Fruit fly (Drosophila melanogaster): ENCODE data around the gene Grp170.

The Grp170 gene

DNA sequence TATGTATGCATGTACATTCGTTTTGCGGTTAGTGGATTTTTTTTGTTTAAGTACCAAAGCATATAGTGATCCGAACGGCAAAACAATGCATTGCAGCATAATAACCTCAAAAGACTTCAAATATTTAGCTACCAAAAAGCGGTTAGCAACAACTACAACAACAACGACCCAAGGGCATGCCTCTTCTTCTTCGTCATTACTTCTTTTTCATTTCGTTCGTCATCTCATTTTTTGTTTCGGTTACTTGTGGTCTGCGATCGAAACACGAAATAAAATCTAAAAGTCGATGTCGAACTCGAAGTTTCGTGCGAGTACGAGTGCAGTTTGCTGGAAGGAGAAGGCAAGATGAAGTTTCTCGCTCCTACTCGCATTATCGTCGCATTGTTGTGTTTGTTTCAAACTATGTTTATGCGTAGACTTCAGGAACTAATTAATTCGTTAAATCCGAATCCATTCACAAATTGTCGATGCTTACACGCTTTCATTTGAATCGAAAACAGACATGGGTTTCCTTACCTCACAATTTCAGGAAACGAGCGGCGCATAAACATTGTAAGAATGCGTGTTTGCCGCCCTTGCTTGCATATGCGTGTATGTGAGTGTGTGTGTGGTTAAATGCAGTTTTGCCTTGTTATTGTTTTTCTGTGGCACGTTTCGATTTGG is 24.0 kb upstream of the Grp170 start (continued):
- TF ChIP-seq lbe (GFP tag; optimal IDR thresholded peaks at IDR 0.05) (peak; percentile 91), CG8290 (GFP tag; optimal IDR thresholded peaks at IDR 0.05) (peak; percentile 77), CG8290 (tag; optimal IDR thresholded peaks at IDR 0.05) (peak; percentile 54 to 75), E2f2 (GFP tag; IDR thresholded peaks at IDR 0.05) (peak; percentile 65), pum (GFP tag; optimal IDR thresholded peaks at IDR 0.05) (peak; percentile 77), tin (GFP tag; optimal IDR thresholded peaks at IDR 0.05) (peak; percentile 80), Sox100B (GFP tag; optimal IDR thresholded peaks at IDR 0.05) (peak; percentile 71), Nf-YA (GFP tag; IDR thresholded peaks at IDR 0.05) (peak; percentile 66), pzg (GFP tag; optimal IDR thresholded peaks at IDR 0.05) (no peak), CG18011 (GFP tag; optimal IDR thresholded peaks at IDR 0.05) (peak; percentile 16), so (GFP tag; IDR thresholded peaks at IDR 0.05) (peak; percentile 88), cas (GFP tag; IDR thresholded peaks at IDR 0.05) (no peak; the same call in 1 of the 2 replicates), CG1529 (GFP tag; optimal IDR thresholded peaks at IDR 0.05) (peak; percentile 80), Hand (GFP tag; optimal IDR thresholded peaks at IDR 0.05) (no peak), CG5180 (GFP tag; optimal IDR thresholded peaks at IDR 0.05) (peak; percentile 59), gro (GFP tag; optimal IDR thresholded peaks at IDR 0.05) (peak; percentile 12), lab (GFP tag; optimal IDR thresholded peaks at IDR 0.05) (peak; percentile 74), yki (optimal IDR thresholded peaks at IDR 0.05) (peak; percentile 11), Dip3 (GFP tag; optimal IDR thresholded peaks at IDR 0.05) (peak; percentile 10), cad (GFP tag; optimal IDR thresholded peaks at IDR 0.05) (no peak), cg (GFP tag; optimal IDR thresholded peaks at IDR 0.05) (peak; percentile 82), CG15696 (tag; optimal IDR thresholded peaks at IDR 0.05) (peak; percentile 75), chm (GFP tag; IDR thresholded peaks at IDR 0.05) (peak; percentile 97), CG16863 (GFP tag; optimal IDR thresholded peaks at IDR 0.05) (peak; percentile 81), CG11247 (GFP tag; IDR thresholded peaks at IDR 0.05) (peak; percentile 44; the same call in 1 of the 2 replicates), CG12155 (GFP tag; optimal IDR thresholded peaks at IDR 0.05) (peak; percentile 59), Adf1 (GFP tag; IDR thresholded peaks at IDR 0.05) (no peak), ase (GFP tag; IDR thresholded peaks at IDR 0.05) (peak; percentile 84), al (GFP tag; IDR thresholded peaks at IDR 0.05) (no peak), crol (GFP tag; IDR thresholded peaks at IDR 0.05) (peak; percentile 61), Sox102F (GFP tag; optimal IDR thresholded peaks at IDR 0.05) (peak; percentile 87), kah (GFP tag; optimal IDR thresholded peaks at IDR 0.05) (peak; percentile 40), trem (tag; optimal IDR thresholded peaks at IDR 0.05) (peak; percentile 81), tio (GFP tag; optimal IDR thresholded peaks at IDR 0.05) (peak; percentile 59), gsb-n (tag; optimal IDR thresholded peaks at IDR 0.05) (peak; percentile 91), CG14667 (GFP tag; IDR thresholded peaks at IDR 0.05) (peak; percentile 41; the same call in 1 of the 2 replicates), Doc2 (GFP tag; IDR thresholded peaks at IDR 0.05) (no peak), Bteb2 (GFP tag; optimal IDR thresholded peaks at IDR 0.05) (no peak), Awh (GFP tag; IDR thresholded peaks at IDR 0.05) (peak; percentile 89), zen2 (GFP tag; IDR thresholded peaks at IDR 0.05; ENCODE audit: partially characterized antibody) (no peak), Aef1 (GFP tag; IDR thresholded peaks at IDR 0.05) (peak; percentile 52; the same call in 2 of the 3 replicates), fd3F (GFP tag; optimal IDR thresholded peaks at IDR 0.05) (peak; percentile 30), CG13287 (GFP tag; IDR thresholded peaks at IDR 0.05; ENCODE audit: partially characterized antibody) (no peak), CG17359 (tag; optimal IDR thresholded peaks at IDR 0.05) (peak; percentile 84), sna (GFP tag; IDR thresholded peaks at IDR 0.05; ENCODE audit: partially characterized antibody) (no peak), zfh2 (GFP tag; optimal IDR thresholded peaks at IDR 0.05) (no peak), mam (GFP tag; optimal IDR thresholded peaks at IDR 0.05) (peak; percentile 61), Abd-B (GFP tag; optimal IDR thresholded peaks at IDR 0.05) (peak; percentile 64), CG16779 (GFP tag; IDR thresholded peaks at IDR 0.05) (no peak), Dp (GFP tag; optimal IDR thresholded peaks at IDR 0.05) (no peak), Chrac-16 (GFP tag; optimal IDR thresholded peaks at IDR 0.05) (peak; percentile 70)

Data from whole organism, embryonic.